Worm (Caenorhabditis elegans) whole organism, L2 larva: Measurements from ENCODE around the gene F54F2.6.

Experiments
- C34F6.9 ChIP-seq: fragments of 150-350 bp; optimal IDR thresholded peaks from 2 replicates; lab custom pipeline; 2014; ENCODE audit warnings: missing biosample characterization, missing genetic modification characterization
- F13H6.1 ChIP-seq: sonication (generic microtip); optimal IDR thresholded peaks from 2 replicates; lab custom pipeline; 2016; ENCODE audit warnings: missing genetic modification characterization, missing compliant biosample characterization
- R02D3.7 ChIP-seq: fragments of 150-350 bp; optimal IDR thresholded peaks from 2 replicates; lab custom pipeline; 2014; ENCODE audit warnings: missing biosample characterization, missing genetic modification characterization
- ZK546.5 ChIP-seq: sonication (generic microtip); optimal IDR thresholded peaks from 2 replicates; lab custom pipeline; 2017; ENCODE audit warnings: missing biosample characterization, missing genetic modification characterization
- alr-1 ChIP-seq: fragments of 150-350 bp; optimal IDR thresholded peaks from 2 replicates; lab custom pipeline; 2014; ENCODE audit warnings: missing biosample characterization, missing genetic modification characterization
- ama-1 ChIP-seq: fragments of 150-350 bp; optimal IDR thresholded peaks from 2 replicates; lab custom pipeline; 2018; ENCODE audit warnings: inconsistent platforms
- ceh-16 ChIP-seq: fragments of 150-350 bp; optimal IDR thresholded peaks from 2 replicates; lab custom pipeline; 2014; ENCODE audit warnings: missing biosample characterization, missing genetic modification characterization
- ceh-82 ChIP-seq: fragments of 150-350 bp; optimal IDR thresholded peaks from 2 replicates; lab custom pipeline; 2014; ENCODE audit warnings: missing biosample characterization, missing genetic modification characterization
- crh-2 ChIP-seq: sonication (generic microtip); optimal IDR thresholded peaks from 2 replicates; lab custom pipeline; 2017; ENCODE audit warnings: missing biosample characterization, missing genetic modification characterization
- dmd-4 ChIP-seq: sonication (generic microtip); optimal IDR thresholded peaks from 2 replicates; lab custom pipeline; 2017; ENCODE audit warnings: missing biosample characterization, missing genetic modification characterization
- elt-3 ChIP-seq: sonication (generic microtip); optimal IDR thresholded peaks from 2 replicates; lab custom pipeline; 2017; ENCODE audit warnings: missing biosample characterization, missing genetic modification characterization
- fos-1 ChIP-seq: fragments of 150-350 bp; optimal IDR thresholded peaks from 2 replicates; lab custom pipeline; 2014; ENCODE audit warnings: missing biosample characterization, missing genetic modification characterization
- gmeb-1 ChIP-seq: fragments of 150-350 bp; optimal IDR thresholded peaks from 2 replicates; lab custom pipeline; 2014; ENCODE audit warnings: missing biosample characterization, missing genetic modification characterization
- lin-13 ChIP-seq: fragments of 150-350 bp; optimal IDR thresholded peaks from 2 replicates; lab custom pipeline; 2014; ENCODE audit warnings: missing biosample characterization, missing genetic modification reagents, missing genetic modification characterization
- lsy-2 ChIP-seq, 2 experiments: fragments of 150-350 bp in 1 of 2; sonication (generic microtip) in 1 of 2; optimal IDR thresholded peaks; 2 replicates each; lab custom pipeline; 2014 to 2017; ENCODE audit warnings: missing biosample characterization in 2 of 2, missing genetic modification characterization in 2 of 2
- nhr-129 ChIP-seq: fragments of 150-350 bp; optimal IDR thresholded peaks from 2 replicates; lab custom pipeline; 2014; ENCODE audit warnings: missing biosample characterization, missing genetic modification characterization
- nhr-21 ChIP-seq: fragments of 150-350 bp; optimal IDR thresholded peaks from 2 replicates; lab custom pipeline; 2014; ENCODE audit warnings: missing biosample characterization, missing genetic modification characterization
- nhr-23 ChIP-seq: fragments of 150-350 bp; optimal IDR thresholded peaks from 2 replicates; lab custom pipeline; 2014; ENCODE audit warnings: missing biosample characterization, missing genetic modification reagents, missing genetic modification characterization
- nhr-237 ChIP-seq: fragments of 150-350 bp; optimal IDR thresholded peaks from 2 replicates; lab custom pipeline; 2014; ENCODE audit warnings: missing biosample characterization, missing genetic modification characterization
- nhr-25 ChIP-seq: fragments of 150-350 bp; sonication (generic microtip); optimal IDR thresholded peaks from 3 replicates; lab custom pipeline; 2014; ENCODE audit warnings: missing biosample characterization, missing genetic modification characterization
- nhr-6 ChIP-seq: fragments of 150-350 bp; optimal IDR thresholded peaks from 2 replicates; lab custom pipeline; 2014; ENCODE audit warnings: missing biosample characterization, missing genetic modification characterization
- nhr-77 ChIP-seq: fragments of 150-350 bp; optimal IDR thresholded peaks from 2 replicates; lab custom pipeline; 2014; ENCODE audit warnings: missing biosample characterization, missing genetic modification characterization
- sem-4 ChIP-seq: fragments of 150-350 bp; optimal IDR thresholded peaks from 2 replicates; lab custom pipeline; 2014; ENCODE audit warnings: missing biosample characterization, missing genetic modification reagents, missing genetic modification characterization
- skn-1 ChIP-seq: sonication (generic microtip); optimal IDR thresholded peaks from 2 replicates; lab custom pipeline; 2017; ENCODE audit warnings: missing biosample characterization, missing genetic modification characterization
- sma-3 ChIP-seq: sonication (generic microtip); optimal IDR thresholded peaks from 2 replicates; lab custom pipeline; 2016; ENCODE audit warnings: missing genetic modification reagents, missing genetic modification characterization, missing compliant biosample characterization
- sma-9 ChIP-seq, 2 experiments: fragments of 150-350 bp in 1 of 2; sonication (generic microtip) in 1 of 2; optimal IDR thresholded peaks; 2 replicates each; lab custom pipeline; 2014 to 2016; ENCODE audit warnings: missing genetic modification characterization in 2 of 2, mild to moderate bottlenecking in 1 of 2, missing biosample characterization in 1 of 2, missing compliant biosample characterization in 1 of 2, missing genetic modification reagents in 1 of 2, moderate library complexity in 1 of 2
- snpc-4 ChIP-seq: fragments of 150-350 bp; optimal IDR thresholded peaks from 2 replicates; lab custom pipeline; 2014; ENCODE audit warnings: missing biosample characterization, missing genetic modification characterization
- unc-55 ChIP-seq: fragments of 150-350 bp; sonication (generic microtip); optimal IDR thresholded peaks from 3 replicates; lab custom pipeline; 2014; ENCODE audit warnings: missing biosample characterization, missing genetic modification reagents, missing genetic modification characterization
- zag-1 ChIP-seq: fragments of 150-350 bp; optimal IDR thresholded peaks from 2 replicates; lab custom pipeline; 2014; ENCODE audit warnings: missing biosample characterization, missing genetic modification characterization

The F54F2.6 gene

DNA sequence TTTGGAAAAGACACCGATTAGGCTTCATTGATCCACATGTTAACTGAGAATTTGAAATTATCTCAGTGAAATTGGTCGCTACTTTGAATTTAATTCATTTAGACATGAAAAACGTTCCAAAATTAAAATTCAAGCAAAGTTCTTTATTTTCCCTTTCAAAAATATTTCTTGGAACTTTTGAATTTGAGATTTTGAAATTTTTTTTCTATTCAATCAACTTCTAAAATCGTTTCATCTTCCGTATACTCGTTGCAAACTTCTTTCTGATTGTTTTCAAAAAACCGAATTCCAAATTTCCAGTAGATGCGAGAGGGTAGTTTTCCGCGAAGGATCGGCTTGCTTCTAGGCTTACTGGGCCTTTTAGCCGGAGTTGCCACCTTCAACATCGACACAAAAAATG, 18.1 kb upstream of the F54F2.6 start, which contains the start of gene pat-2:
TSS of gene pat-2 (plus strand) at position 301 of the 400 bp plus-strand sequence.
- TF ChIP-seq ZK546.5 (tag; lab: Kevin White, UChicago) (no peak), fos-1 (tag; lab: Kevin White, UChicago) (no peak), gmeb-1 (tag; lab: Kevin White, UChicago) (no peak), snpc-4 (tag; lab: Kevin White, UChicago) (no peak), F13H6.1 (tag; lab: Kevin White, UChicago) (no peak)
- TF ChIP-seq, all 48 proteins: peak for 0

DNA sequence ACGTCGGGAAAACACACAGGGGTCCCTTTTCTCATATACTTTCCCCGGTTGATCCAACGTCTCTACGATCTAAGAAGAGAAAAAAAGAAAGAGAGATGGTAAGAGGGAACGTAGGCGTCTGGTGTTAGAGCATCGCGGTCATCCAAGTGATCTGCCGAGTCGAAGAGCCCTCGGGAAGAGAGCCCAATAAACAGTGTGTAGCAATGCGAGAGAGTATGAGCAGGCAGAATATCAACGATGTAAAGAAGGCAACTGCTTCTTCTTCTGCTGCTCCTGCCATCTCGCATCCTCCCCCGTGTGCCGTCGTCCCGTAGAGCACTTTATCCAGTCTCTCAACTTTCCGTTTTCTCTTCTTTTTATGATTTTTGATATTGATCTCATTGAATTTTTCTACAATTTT, 15.2 kb upstream of the F54F2.6 start:
- TF ChIP-seq F13H6.1 (tag; lab: Kevin White, UChicago) (peak; percentile 61), nhr-129 (tag; lab: Kevin White, UChicago) (peak; percentile 45), sem-4 (no peak)

DNA sequence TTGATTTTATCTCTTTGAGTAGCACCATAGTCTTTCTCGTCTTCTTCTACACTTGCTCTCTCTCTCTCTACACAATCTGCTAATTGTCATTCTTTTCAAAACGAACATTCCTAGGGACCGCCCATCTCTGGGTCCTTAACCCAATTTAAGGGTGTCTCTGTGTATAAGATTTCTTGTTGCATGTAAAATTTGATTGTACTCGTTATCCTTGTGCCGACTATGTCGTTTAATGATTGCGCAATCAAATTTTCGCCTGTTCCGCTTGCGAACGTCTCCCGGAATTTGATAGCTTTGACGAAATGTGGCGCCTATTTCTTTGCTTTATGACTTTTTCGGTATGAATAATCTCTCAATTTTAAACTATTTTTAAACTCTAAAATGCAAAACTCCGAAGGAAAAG, 10.6 kb upstream of the F54F2.6 start:
- TF ChIP-seq nhr-6 (tag; lab: Kevin White, UChicago) (no peak), sem-4 (peak; percentile 56), ceh-82 (tag; lab: Kevin White, UChicago) (no peak), nhr-25 (tag; lab: Kevin White, UChicago) (no peak), ZK546.5 (tag; lab: Kevin White, UChicago) (no peak), elt-3 (tag; lab: Kevin White, UChicago) (no peak)

DNA sequence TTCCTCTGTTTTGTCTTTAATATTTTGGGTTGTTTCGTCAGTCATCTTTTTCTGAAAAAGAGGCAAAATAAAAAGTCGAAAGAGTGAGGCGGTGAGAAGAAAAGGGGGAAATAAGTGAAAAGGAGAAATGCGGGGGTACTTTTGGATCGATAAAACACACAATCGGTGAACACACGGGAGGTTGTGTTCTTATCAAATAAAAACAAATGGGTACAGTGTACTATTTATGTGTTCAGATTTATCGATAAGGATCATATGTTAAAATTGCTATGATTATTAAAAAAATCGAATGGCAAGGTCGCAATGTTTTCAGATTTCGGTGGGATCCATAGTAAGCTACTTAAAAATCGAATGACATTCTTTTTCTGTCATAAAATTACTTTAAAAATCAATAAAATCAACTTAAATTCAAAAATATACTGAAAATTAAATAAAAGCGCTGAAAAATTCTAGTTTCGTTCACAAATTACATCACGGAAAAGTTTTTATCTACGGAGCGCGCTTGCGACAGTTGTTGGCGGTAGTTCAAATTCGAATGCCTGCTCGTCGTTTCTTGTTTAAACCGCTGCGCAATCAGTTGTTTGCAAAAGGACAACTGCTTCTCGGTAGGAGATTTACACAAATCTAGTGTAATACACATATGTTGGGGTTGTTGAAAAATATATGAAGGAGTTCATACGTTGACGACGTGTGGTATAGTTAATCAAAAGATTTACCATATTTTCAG, 8.9 kb upstream of the F54F2.6 start, which contains the start of gene prx-19:
TSS of gene prx-19 (minus strand) at position 51 of the 727 bp plus-strand sequence.
- TF ChIP-seq unc-55 (peak; percentile 79), zag-1 (tag; lab: Kevin White, UChicago) (no peak), nhr-237 (no peak), skn-1 (tag; lab: Kevin White, UChicago) (no peak), crh-2 (peak; percentile 30), sma-3 (GFP tag; lab: Kevin White, UChicago) (peak; percentile 19), gmeb-1 (tag; lab: Kevin White, UChicago) (peak; percentile 92), nhr-25 (tag; lab: Kevin White, UChicago) (peak; percentile 1), sma-9 (GFP tag; optimal IDR thresholded peaks at IDR 0.05; lab: Kevin White, UChicago) (peak; percentile 39), sma-9 (tag; optimal IDR thresholded peaks at IDR 0.05; lab: Kevin White, UChicago) (no peak), lin-13 (GFP tag; lab: Kevin White, UChicago) (peak; percentile 15), snpc-4 (tag; lab: Kevin White, UChicago) (no peak), C34F6.9 (tag; lab: Kevin White, UChicago) (peak; percentile 62), alr-1 (no peak), F13H6.1 (tag; lab: Kevin White, UChicago) (peak; percentile 43), sem-4 (no peak), ceh-16 (tag; lab: Kevin White, UChicago) (no peak), lsy-2 (tag; optimal IDR thresholded peaks at IDR 0.05; lab: Kevin White, UChicago) (peak in 1 of 2 experiments; percentile 66), ceh-82 (tag; lab: Kevin White, UChicago) (no peak), fos-1 (tag; lab: Kevin White, UChicago) (no peak), nhr-129 (tag; lab: Kevin White, UChicago) (peak; percentile 73), ama-1 (lab: Kevin White, UChicago) (peak; percentile 7)

DNA sequence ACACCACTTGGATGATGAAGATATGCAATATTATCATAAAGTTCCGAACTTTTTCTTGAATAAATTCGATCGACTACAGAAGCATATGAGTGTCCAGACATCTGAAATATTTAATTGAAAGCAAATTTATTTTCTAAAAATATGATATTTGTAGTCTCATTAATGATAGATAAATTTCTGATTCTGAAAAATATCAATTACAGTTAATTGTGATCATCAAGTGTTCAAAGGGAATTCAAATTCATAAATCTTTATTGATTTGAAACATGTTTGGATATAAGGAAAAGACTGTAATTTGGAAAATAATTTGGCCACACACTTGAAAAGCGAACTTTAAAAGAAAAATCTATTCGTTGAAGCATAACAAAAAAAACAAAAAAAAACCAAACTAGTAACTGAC, 6.7 kb upstream of the F54F2.6 start, which contains the start of gene F54F2.7:
TSS of gene F54F2.7 (minus strand) at position 101 of the 400 bp plus-strand sequence.
- no peak for TF ChIP-seq R02D3.7 (tag; lab: Kevin White, UChicago)

DNA sequence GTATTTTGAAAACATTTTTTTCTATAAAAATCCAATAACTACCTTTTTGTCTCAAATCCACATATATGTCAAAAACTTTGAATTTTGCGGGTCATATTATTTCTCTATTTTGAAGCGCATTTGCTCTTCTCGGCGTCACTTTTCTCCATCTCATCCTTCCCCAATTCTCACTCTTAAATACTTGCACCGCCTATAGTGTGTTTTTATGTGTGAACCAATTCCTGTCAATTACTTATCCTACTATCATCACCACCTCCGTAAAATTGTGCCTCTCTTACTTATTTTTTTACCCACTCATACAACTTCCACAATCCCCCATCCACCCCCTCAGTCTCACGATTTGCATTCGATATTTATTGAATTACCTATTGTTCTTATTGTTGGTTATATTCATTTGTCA, 5.3 kb upstream of the F54F2.6 start:
- no peak for TF ChIP-seq nhr-23 (tag; lab: Kevin White, UChicago)
- TF ChIP-seq nhr-21 (tag; lab: Kevin White, UChicago) = no peak
- no peak for TF ChIP-seq dmd-4 (tag; lab: Kevin White, UChicago)
- TF ChIP-seq nhr-77 (tag; lab: Kevin White, UChicago) = no peak
- no peak for TF ChIP-seq sma-9 (GFP tag; optimal IDR thresholded peaks at IDR 0.05; lab: Kevin White, UChicago)
- no peak for TF ChIP-seq sma-9 (tag; optimal IDR thresholded peaks at IDR 0.05; lab: Kevin White, UChicago)
- no peak for TF ChIP-seq lsy-2 (tag; optimal IDR thresholded peaks at IDR 0.05; lab: Kevin White, UChicago)
